Worm (Caenorhabditis elegans) whole organism, L3 larva: ENCODE results near the gene sre-32.

Experiments used
- R02D3.7 ChIP-seq: fragments of 150-350 bp; optimal IDR thresholded peaks from 2 replicates; lab custom pipeline; 2014; ENCODE audit warnings: missing biosample characterization, missing genetic modification characterization
- ZK546.5 ChIP-seq: sonication (generic microtip); optimal IDR thresholded peaks from 2 replicates; lab custom pipeline; 2017; ENCODE audit warnings: missing biosample characterization, missing genetic modification characterization
- aly-2 ChIP-seq: fragments of 150-350 bp; optimal IDR thresholded peaks from 2 replicates; lab custom pipeline; 2014; ENCODE audit warnings: missing biosample characterization, missing genetic modification characterization
- ama-1 ChIP-seq: fragments of 150-350 bp; optimal IDR thresholded peaks from 2 replicates; lab custom pipeline; 2018
- ceh-16 ChIP-seq: sonication (generic microtip); optimal IDR thresholded peaks from 2 replicates; lab custom pipeline; 2017; ENCODE audit warnings: missing biosample characterization, missing genetic modification characterization
- ceh-28 ChIP-seq: fragments of 150-350 bp; optimal IDR thresholded peaks from 2 replicates; lab custom pipeline; 2014; ENCODE audit warnings: missing biosample characterization, missing genetic modification reagents, missing genetic modification characterization
- ceh-82 ChIP-seq: fragments of 150-350 bp; optimal IDR thresholded peaks from 2 replicates; lab custom pipeline; 2014; ENCODE audit warnings: missing biosample characterization, missing genetic modification characterization
- ceh-9 ChIP-seq: sonication (generic microtip); optimal IDR thresholded peaks from 2 replicates; lab custom pipeline; 2018; ENCODE audit warnings: missing biosample characterization, missing genetic modification characterization
- daf-12 ChIP-seq: fragments of 150-350 bp; optimal IDR thresholded peaks from 2 replicates; lab custom pipeline; 2014; ENCODE audit warnings: missing biosample characterization, missing genetic modification reagents, missing genetic modification characterization
- egl-27 ChIP-seq: sonication (generic microtip); optimal IDR thresholded peaks from 4 replicates; lab custom pipeline; 2017; ENCODE audit warnings: missing biosample characterization, missing genetic modification reagents, missing genetic modification characterization
- egl-5 ChIP-seq: fragments of 150-350 bp; optimal IDR thresholded peaks from 2 replicates; lab custom pipeline; 2017; ENCODE audit warnings: missing biosample characterization, missing genetic modification reagents, missing genetic modification characterization, inconsistent platforms
- elt-1 ChIP-seq: fragments of 150-350 bp; optimal IDR thresholded peaks from 2 replicates; lab custom pipeline; 2014; ENCODE audit warnings: missing biosample characterization, missing genetic modification characterization
- eor-1 ChIP-seq, 2 experiments: fragments of 150-350 bp; optimal IDR thresholded peaks; 2 replicates each; lab custom pipeline; 2014 to 2018; ENCODE audit warnings: missing biosample characterization in 2 of 2, missing genetic modification characterization in 2 of 2
- fkh-10 ChIP-seq: sonication (generic microtip); optimal IDR thresholded peaks from 2 replicates; lab custom pipeline; 2017; ENCODE audit warnings: missing biosample characterization, missing genetic modification reagents, missing genetic modification characterization
- fos-1 ChIP-seq: fragments of 150-350 bp; optimal IDR thresholded peaks from 2 replicates; lab custom pipeline; 2014; ENCODE audit warnings: missing biosample characterization, missing genetic modification characterization
- jun-1 ChIP-seq: fragments of 150-350 bp; optimal IDR thresholded peaks from 2 replicates; lab custom pipeline; 2014; ENCODE audit warnings: missing biosample characterization, missing genetic modification reagents, missing genetic modification characterization
- lin-15B ChIP-seq: fragments of 150-350 bp; optimal IDR thresholded peaks from 2 replicates; lab custom pipeline; 2014; ENCODE audit warnings: missing biosample characterization, missing genetic modification characterization
- lin-39 ChIP-seq: fragments of 150-350 bp; optimal IDR thresholded peaks from 2 replicates; lab custom pipeline; 2018; ENCODE audit warnings: missing biosample characterization, missing genetic modification reagents, missing genetic modification characterization
- lsy-12 ChIP-seq: sonication (generic microtip); optimal IDR thresholded peaks from 2 replicates; lab custom pipeline; 2016; ENCODE audit warnings: mild to moderate bottlenecking, missing genetic modification characterization, missing compliant biosample characterization
- mdl-1 ChIP-seq: fragments of 150-350 bp; optimal IDR thresholded peaks from 2 replicates; lab custom pipeline; 2014; ENCODE audit warnings: missing biosample characterization, missing genetic modification characterization
- nfya-1 ChIP-seq: sonication (generic microtip); optimal IDR thresholded peaks from 2 replicates; lab custom pipeline; 2017; ENCODE audit warnings: missing genetic modification characterization, mild to moderate bottlenecking, missing compliant biosample characterization, antibody characterized with exemption, moderate library complexity; ENCODE audit not compliant: insufficient read depth
- nhr-11 ChIP-seq: fragments of 150-350 bp; optimal IDR thresholded peaks from 2 replicates; lab custom pipeline; 2014; ENCODE audit warnings: missing biosample characterization, missing genetic modification characterization
- nhr-23 ChIP-seq: fragments of 150-350 bp; optimal IDR thresholded peaks from 2 replicates; lab custom pipeline; 2014; ENCODE audit warnings: missing biosample characterization, missing genetic modification reagents, missing genetic modification characterization
- nhr-237 ChIP-seq: fragments of 150-350 bp; optimal IDR thresholded peaks from 2 replicates; lab custom pipeline; 2014; ENCODE audit warnings: missing biosample characterization, missing genetic modification characterization
- nhr-25 ChIP-seq: sonication (generic microtip); optimal IDR thresholded peaks from 2 replicates; lab custom pipeline; 2017; ENCODE audit warnings: missing biosample characterization, missing genetic modification characterization
- nhr-28 ChIP-seq: fragments of 150-350 bp; optimal IDR thresholded peaks from 2 replicates; lab custom pipeline; 2014; ENCODE audit warnings: missing biosample characterization, missing genetic modification characterization
- nhr-43 ChIP-seq: sonication (generic microtip); optimal IDR thresholded peaks from 2 replicates; lab custom pipeline; 2016; ENCODE audit warnings: mild to moderate bottlenecking, missing genetic modification characterization, missing compliant biosample characterization; ENCODE audit not compliant: poor library complexity, severe bottlenecking
- nhr-67 ChIP-seq: fragments of 150-350 bp; optimal IDR thresholded peaks from 2 replicates; lab custom pipeline; 2014; ENCODE audit warnings: missing biosample characterization, missing genetic modification characterization
- nhr-76 ChIP-seq: fragments of 150-350 bp; sonication (generic microtip); optimal IDR thresholded peaks from 5 replicates; lab custom pipeline; 2014; ENCODE audit warnings: missing biosample characterization, missing genetic modification characterization
- nhr-77 ChIP-seq: fragments of 150-350 bp; optimal IDR thresholded peaks from 2 replicates; lab custom pipeline; 2014; ENCODE audit warnings: missing biosample characterization, missing genetic modification characterization
- pqm-1 ChIP-seq: fragments of 150-350 bp; optimal IDR thresholded peaks from 2 replicates; lab custom pipeline; 2017; ENCODE audit warnings: missing biosample characterization, missing genetic modification characterization, inconsistent platforms
- sea-2 ChIP-seq: fragments of 150-350 bp; sonication (generic microtip); optimal IDR thresholded peaks from 4 replicates; lab custom pipeline; 2014; ENCODE audit warnings: missing biosample characterization, missing genetic modification reagents, missing genetic modification characterization
- skn-1 ChIP-seq: fragments of 150-350 bp; optimal IDR thresholded peaks from 2 replicates; lab custom pipeline; 2014; ENCODE audit warnings: missing biosample characterization, missing genetic modification characterization
- tbx-2 ChIP-seq: sonication (generic microtip); optimal IDR thresholded peaks from 2 replicates; lab custom pipeline; 2016; ENCODE audit warnings: mild to moderate bottlenecking, missing genetic modification characterization, missing compliant biosample characterization
- unc-39 ChIP-seq: sonication (generic microtip); optimal IDR thresholded peaks from 4 replicates; lab custom pipeline; 2017; ENCODE audit warnings: missing biosample characterization, missing genetic modification characterization
- zag-1 ChIP-seq: fragments of 150-350 bp; optimal IDR thresholded peaks from 2 replicates; lab custom pipeline; 2014; ENCODE audit warnings: missing biosample characterization, missing genetic modification characterization
- ztf-11 ChIP-seq: fragments of 150-350 bp; optimal IDR thresholded peaks from 2 replicates; lab custom pipeline; 2014; ENCODE audit warnings: missing biosample characterization, missing genetic modification characterization
- ztf-4 ChIP-seq: fragments of 150-350 bp; optimal IDR thresholded peaks from 2 replicates; lab custom pipeline; 2014; ENCODE audit warnings: missing biosample characterization, missing genetic modification characterization

Gene sre-32

ce11 chrII:12494067-12494477 is 37.5 kb upstream of the sre-32 start:
- TF ChIP-seq skn-1 (tag; lab: Kevin White, UChicago) = no peak
- no peak for TF ChIP-seq nhr-237 (tag; lab: Kevin White, UChicago)
- no peak for TF ChIP-seq nhr-77 (tag; lab: Kevin White, UChicago)
- TF ChIP-seq R02D3.7 (tag; lab: Kevin White, UChicago) = no peak
- no peak for TF ChIP-seq nhr-11 (tag; lab: Kevin White, UChicago)
- no peak for TF ChIP-seq nhr-25 (tag; lab: Kevin White, UChicago)
- TF ChIP-seq jun-1 (tag; lab: Kevin White, UChicago) = no peak
- TF ChIP-seq tbx-2 (tag; lab: Kevin White, UChicago) = no peak
- no peak for TF ChIP-seq pqm-1 (tag; lab: Kevin White, UChicago)
- no peak for TF ChIP-seq ztf-4 (tag; lab: Kevin White, UChicago)
- TF ChIP-seq nfya-1 (tag; lab: Kevin White, UChicago) = no peak
- no peak for TF ChIP-seq nhr-76 (tag; lab: Kevin White, UChicago)
- TF ChIP-seq ceh-9 (tag; lab: Kevin White, UChicago) = no peak
- TF ChIP-seq nhr-67 = no peak
- TF ChIP-seq ama-1 (lab: Kevin White, UChicago) = no peak

ce11 chrII:12491936-12492335 is 35.4 kb upstream of the sre-32 start, which contains the start of gene srz-6:
Gene srz-6 (plus strand): TSS chrII:12492236.
- no peak for TF ChIP-seq fkh-10 (GFP tag; lab: Kevin White, UChicago)

ce11 chrII:12489903-12490302 is 33.4 kb upstream of the sre-32 start, which contains the start of gene T21B4.15:
Gene T21B4.15 (plus strand): TSS chrII:12490203.
- TF ChIP-seq ceh-16 (tag; lab: Kevin White, UChicago) = no peak
- no peak for TF ChIP-seq sea-2 (GFP tag; lab: Kevin White, UChicago)
- TF ChIP-seq nhr-28 = no peak
- TF ChIP-seq lin-39 (tag; lab: Kevin White, UChicago) = no peak
- no peak for TF ChIP-seq daf-12
- TF ChIP-seq nhr-11 (tag; lab: Kevin White, UChicago) = no peak
- no peak for TF ChIP-seq ZK546.5
- no peak for TF ChIP-seq nhr-76 (tag; lab: Kevin White, UChicago)
- TF ChIP-seq nhr-77 (tag; lab: Kevin White, UChicago) = no peak
- TF ChIP-seq egl-27 (tag; lab: Kevin White, UChicago) = no peak

ce11 chrII:12488810-12489209 is 32.3 kb upstream of the sre-32 start:
- TF ChIP-seq skn-1 (tag; lab: Kevin White, UChicago) = no peak
- no peak for TF ChIP-seq nhr-23
- no peak for TF ChIP-seq lsy-12 (tag; lab: Kevin White, UChicago)
- no peak for TF ChIP-seq ceh-82 (tag; lab: Kevin White, UChicago)
- TF ChIP-seq nhr-25 (tag; lab: Kevin White, UChicago) = no peak
- no peak for TF ChIP-seq jun-1 (tag; lab: Kevin White, UChicago)

ce11 chrII:12485060-12485459 is 28.5 kb upstream of the sre-32 start, which contains the start of gene F15A4.10:
Gene F15A4.10 (minus strand): TSS chrII:12485160.
- TF ChIP-seq ceh-82 (tag; lab: Kevin White, UChicago) (no peak), ZK546.5 (no peak), ceh-9 (tag; lab: Kevin White, UChicago) (no peak), R02D3.7 (tag; lab: Kevin White, UChicago) (no peak), mdl-1 (no peak), nhr-77 (tag; lab: Kevin White, UChicago) (no peak), lin-15B (tag; lab: Kevin White, UChicago) (no peak), unc-39 (tag; lab: Kevin White, UChicago) (no peak)

- TF ChIP-seq ceh-82 (tag; lab: Kevin White, UChicago) (no peak), ceh-28 (tag; lab: Kevin White, UChicago) (no peak), fos-1 (tag; lab: Kevin White, UChicago) (no peak), eor-1 (tag; optimal IDR thresholded peaks at IDR 0.05; lab: Kevin White, UChicago) (no peak), nhr-23 (no peak), nhr-43 (tag; lab: Kevin White, UChicago) (no peak), skn-1 (tag; lab: Kevin White, UChicago) (no peak), ama-1 (lab: Kevin White, UChicago) (no peak), tbx-2 (tag; lab: Kevin White, UChicago) (no peak), egl-5 (tag; lab: Kevin White, UChicago) (no peak), aly-2 (tag; lab: Kevin White, UChicago) (no peak), zag-1 (tag; lab: Kevin White, UChicago) (no peak), daf-12 (no peak), ztf-11 (no peak), elt-1 (tag; lab: Kevin White, UChicago) (no peak)
These were observed 26.1 kb upstream of the sre-32 start, which contains the start of gene fbxb-102 for ce11 chrII:12482622-12483021. Gene fbxb-102 (plus strand): TSS chrII:12482922.
